Worm (Caenorhabditis elegans): ENCODE data around the gene bca-2.

bca-2 gene

DNA sequence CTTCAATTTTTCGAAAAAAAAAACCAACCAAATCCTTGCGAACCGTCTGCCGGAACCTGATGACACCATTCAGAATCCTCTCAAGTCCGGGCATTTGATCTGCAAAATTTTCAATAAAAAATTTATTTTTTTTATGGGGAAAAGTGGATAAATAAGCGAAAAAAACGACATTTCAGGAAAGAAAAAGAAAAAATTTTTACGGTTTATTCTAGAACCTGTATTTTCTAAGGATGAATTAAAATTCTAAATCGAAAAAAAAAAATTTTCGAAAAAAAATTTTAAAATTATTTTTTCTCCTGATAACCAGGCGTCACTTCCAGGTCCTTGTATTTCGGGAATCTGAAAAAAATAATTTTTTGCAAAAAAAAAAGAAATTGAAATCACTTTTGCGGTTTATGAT lies at the start of gene bca-2:
Gene bca-2 (minus strand): TSS at position 101 of the 400 bp plus-strand sequence.
- no peak for TF ChIP-seq dpl-1 (GFP tag; optimal IDR thresholded peaks at IDR 0.05)

DNA sequence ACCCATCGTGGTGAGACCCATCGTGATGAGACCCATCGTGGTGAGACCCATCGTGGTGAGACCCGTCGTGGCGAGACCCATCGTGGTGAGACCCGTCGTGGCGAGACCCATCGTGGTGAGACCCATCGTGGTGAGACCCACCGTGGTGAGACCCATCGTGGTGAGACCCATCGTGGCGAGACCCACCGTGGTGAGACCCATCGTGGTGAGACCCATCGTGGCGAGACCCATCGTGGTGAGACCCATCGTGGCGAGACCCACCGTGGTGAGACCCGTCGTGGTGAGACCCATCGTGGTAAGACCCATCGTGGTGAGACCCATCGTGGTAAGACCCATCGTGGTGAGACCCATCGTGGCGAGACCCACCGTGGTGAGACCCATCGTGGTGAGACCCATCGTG lies 40.9 kb upstream of the bca-2 start:
- TF ChIP-seq lim-7 (GFP tag; IDR thresholded peaks at IDR 0.05): 0 out of 2 replicates have a peak, but pooled peaks have one; percentile 39
- TF ChIP-seq set-16 (GFP tag; IDR thresholded peaks at IDR 0.05): peak; percentile 78

DNA sequence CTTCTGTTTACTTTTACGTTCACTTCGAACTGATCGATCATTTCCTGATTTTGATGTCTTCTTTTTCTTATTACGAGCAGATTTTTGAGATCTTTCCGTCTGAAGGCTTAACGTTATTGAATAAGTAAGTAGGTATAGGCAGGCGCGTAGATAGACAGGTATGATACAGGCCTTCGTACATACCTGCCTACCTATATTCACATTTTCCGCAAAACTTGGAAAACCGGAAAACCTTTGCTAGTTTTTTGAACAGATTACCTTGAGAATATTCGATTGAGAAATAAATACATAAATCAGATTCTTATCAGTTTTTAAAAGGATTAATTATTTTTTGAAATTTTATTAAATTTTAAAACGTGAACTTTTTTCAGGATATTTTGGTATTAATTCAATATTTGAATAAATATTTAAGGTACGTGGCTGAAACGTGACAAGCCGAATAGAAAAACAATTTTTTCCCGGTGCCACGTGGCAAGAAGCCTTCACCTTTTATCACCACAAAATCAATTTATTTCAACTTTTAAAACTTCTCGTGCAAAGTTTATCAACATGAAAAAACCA lies 31.1 kb upstream of the bca-2 start, which contains the start of the genes Y116A8C.37 and Y116A8C.38:
Gene Y116A8C.37 (minus strand): TSS at position 101 of the 561 bp plus-strand sequence.
Gene Y116A8C.38 (plus strand): TSS at position 511 of the 561 bp plus-strand sequence.
- TF ChIP-seq duxl-1 (tag; optimal IDR thresholded peaks at IDR 0.05; ENCODE audit: poor library complexity) (no peak), nhr-28 (tag; optimal IDR thresholded peaks at IDR 0.05) (no peak), nhr-25 (tag; optimal IDR thresholded peaks at IDR 0.05; ENCODE audit: borderline replicate concordance, insufficient read depth) (no peak), hlh-11 (tag; optimal IDR thresholded peaks at IDR 0.05) (no peak), zfp-3 (GFP tag; conservative IDR thresholded peaks at IDR 0.05) (no peak), zag-1 (tag; optimal IDR thresholded peaks at IDR 0.05) (no peak), aha-1 (tag) (no peak), lin-13 (GFP tag; optimal IDR thresholded peaks at IDR 0.05) (no peak), egl-43 (GFP tag; IDR thresholded peaks at IDR 0.05) (no peak), R02D3.7 (tag; optimal IDR thresholded peaks at IDR 0.05) (no peak), zfp-2 (tag; optimal IDR thresholded peaks at IDR 0.05) (no peak), T26A8.4 (GFP tag; IDR thresholded peaks at IDR 0.05) (no peak), vab-7 (GFP tag; IDR thresholded peaks at IDR 0.05) (no peak), lin-1 (GFP tag; IDR thresholded peaks at IDR 0.05) (no peak)

DNA sequence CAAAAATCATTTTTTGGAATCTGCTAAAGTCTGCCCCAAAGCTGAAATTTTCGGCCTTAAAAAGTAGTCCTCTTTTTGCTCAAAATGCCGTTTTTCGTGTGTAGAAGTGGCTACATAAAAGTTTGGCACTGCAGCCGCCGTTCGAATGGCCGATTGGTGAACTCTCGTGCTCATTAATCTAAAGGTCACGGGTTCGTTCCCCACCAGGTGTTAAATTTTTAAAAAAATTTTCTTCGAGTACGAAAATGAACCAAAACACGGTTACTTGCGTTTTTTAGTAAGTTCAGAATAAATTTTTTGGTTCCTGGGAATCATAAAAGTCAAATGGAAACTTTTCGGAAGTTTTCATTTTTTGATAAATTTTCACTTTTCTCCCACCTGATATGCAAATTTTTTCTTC lies 27.2 kb upstream of the bca-2 start:
- TF ChIP-seq D1046.2 (GFP tag; IDR thresholded peaks at IDR 0.05) (0 out of 2 replicates have a peak, but pooled peaks have one; percentile 16), snpc-1.2 (GFP tag; IDR thresholded peaks at IDR 0.05) (peak; percentile 68)

DNA sequence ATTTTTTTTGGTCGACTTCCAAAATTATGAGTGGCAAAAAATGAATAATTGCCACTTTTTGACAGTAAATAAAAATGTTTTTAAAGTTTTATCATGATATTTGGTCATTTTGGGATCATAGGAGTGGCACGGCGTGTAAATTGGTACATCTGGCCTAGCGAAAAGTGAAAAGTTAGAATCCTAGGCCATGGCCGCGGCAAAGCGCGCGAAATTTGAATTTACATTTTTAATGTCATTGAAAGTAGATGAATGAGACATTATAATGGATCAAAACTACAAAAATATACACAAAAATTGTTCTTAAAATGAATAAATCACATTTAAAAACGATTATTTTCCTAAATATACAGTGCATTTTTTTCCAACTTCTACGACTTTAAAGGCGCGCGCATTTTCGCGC lies 26.5 kb upstream of the bca-2 start:
- TF ChIP-seq nhr-111 (GFP tag; optimal IDR thresholded peaks at IDR 0.05) (no peak), dpl-1 (GFP tag; optimal IDR thresholded peaks at IDR 0.05) (peak; percentile 21), skn-1 (tag; optimal IDR thresholded peaks at IDR 0.05) (no peak)

DNA sequence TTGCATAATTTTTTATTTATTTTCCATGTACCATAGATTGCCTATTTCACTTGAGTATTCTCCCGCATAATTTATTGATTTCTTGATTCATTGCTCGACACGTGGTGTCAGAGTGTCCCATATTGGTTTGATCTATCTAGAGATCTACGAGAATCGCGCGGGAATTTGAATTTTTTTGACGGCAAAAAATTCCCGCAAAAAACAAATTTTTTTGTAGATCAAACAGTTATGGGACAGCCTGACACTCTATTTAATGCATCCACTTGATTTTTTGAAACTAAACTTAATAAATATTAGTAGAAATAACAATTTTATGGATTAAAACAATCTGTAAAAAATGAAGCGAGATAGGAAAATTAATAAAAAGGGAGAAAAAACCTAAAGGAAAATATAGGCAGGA lies 25.9 kb upstream of the bca-2 start:
- TF ChIP-seq snpc-1.2 (GFP tag; IDR thresholded peaks at IDR 0.05) (peak; percentile 41; the same call in 1 of the 2 replicates), lin-38 (GFP tag; IDR thresholded peaks at IDR 0.05) (no peak)

DNA sequence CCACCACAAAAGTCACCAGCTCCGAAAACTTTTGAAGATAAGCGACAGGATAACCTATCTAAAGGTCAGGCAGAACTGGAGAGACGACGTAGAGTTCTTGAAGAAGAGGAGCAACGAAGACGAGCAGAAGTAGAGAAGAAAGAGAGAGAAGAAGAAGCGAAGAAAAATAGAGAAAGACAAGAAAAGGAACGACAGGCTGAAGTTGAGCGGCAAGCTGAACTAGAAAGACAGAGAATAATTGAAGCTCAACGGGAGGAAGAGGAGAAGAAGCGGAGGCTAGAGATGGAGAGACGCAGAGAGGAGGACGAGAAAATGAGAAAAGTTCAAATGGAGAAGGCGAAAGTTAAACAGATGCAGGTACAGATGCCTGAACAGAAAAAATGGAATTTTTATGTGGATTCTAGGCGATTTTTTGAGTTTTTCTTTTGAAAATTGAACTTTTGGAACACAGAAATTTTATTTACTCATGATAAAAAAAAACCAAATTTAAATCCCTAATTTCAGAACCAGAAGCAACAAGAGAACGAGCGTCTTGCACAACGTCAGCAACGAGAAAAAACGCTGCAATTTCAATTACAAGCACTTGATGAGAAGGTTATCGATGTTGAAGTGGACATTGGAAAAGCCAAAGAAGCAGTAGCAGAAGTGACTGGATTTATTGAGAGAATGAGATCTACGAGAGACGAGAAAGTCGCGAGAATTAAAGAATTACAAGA lies 21.2 kb upstream of the bca-2 start:
- TF ChIP-seq unc-62 (GFP tag; optimal IDR thresholded peaks at IDR 0.05 in 1 of 2) (peak in 1 of 2 experiments; percentile 94), unc-62 (tag; optimal IDR thresholded peaks at IDR 0.05) (no peak), nhr-102 (tag; optimal IDR thresholded peaks at IDR 0.05) (no peak), hmg-1.1 (GFP tag; IDR thresholded peaks at IDR 0.05) (0 out of 2 replicates have a peak, but pooled peaks have one; percentile 51), set-16 (GFP tag; IDR thresholded peaks at IDR 0.05) (no peak), mes-2 (tag; optimal IDR thresholded peaks at IDR 0.05; ENCODE audit: poor library complexity, severe bottlenecking) (no peak), spr-3 (GFP tag; optimal IDR thresholded peaks at IDR 0.05) (no peak)
